Worm (Caenorhabditis elegans): Measurements from ENCODE around the gene irld-47.

DNA sequence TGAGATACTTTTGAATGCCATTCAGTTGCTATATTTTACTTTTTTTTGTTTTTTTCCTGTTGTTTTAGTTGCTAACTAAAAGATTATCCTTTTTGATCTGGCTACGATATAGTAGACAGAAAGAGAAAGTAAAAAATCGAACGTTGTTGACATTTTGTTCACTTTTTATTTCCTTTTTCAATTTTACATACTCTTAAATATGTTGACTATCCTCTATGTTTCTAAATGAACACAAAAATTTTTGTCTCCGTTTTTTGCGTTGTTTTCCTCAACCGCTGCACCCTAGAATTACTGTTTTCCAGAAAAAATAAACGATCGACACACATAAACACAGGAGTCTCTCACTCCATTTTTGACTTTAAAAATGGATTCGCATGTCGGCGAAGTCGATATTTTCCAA lies 19.7 kb upstream of the irld-47 start, which contains the start of gene klp-3:
- TF ChIP-seq nfya-1 (tag; optimal IDR thresholded peaks at IDR 0.05; ENCODE audit: insufficient read depth) (no peak), elt-3 (tag; optimal IDR thresholded peaks at IDR 0.05) (no peak), daf-12 (tag; optimal IDR thresholded peaks at IDR 0.05) (no peak), unc-62 (GFP tag; optimal IDR thresholded peaks at IDR 0.05) (no peak), tbx-2 (tag; optimal IDR thresholded peaks at IDR 0.05) (no peak), jun-1 (tag; optimal IDR thresholded peaks at IDR 0.05) (no peak), ztf-4 (tag; optimal IDR thresholded peaks at IDR 0.05) (no peak), aly-2 (tag; optimal IDR thresholded peaks at IDR 0.05) (no peak), zag-1 (tag; optimal IDR thresholded peaks at IDR 0.05) (no peak), fos-1 (tag; optimal IDR thresholded peaks at IDR 0.05) (no peak), elt-2 (tag; optimal IDR thresholded peaks at IDR 0.05) (no peak), nhr-67 (tag; optimal IDR thresholded peaks at IDR 0.05) (no peak)
